Worm (Caenorhabditis elegans): ENCODE results near the gene alh-9.

The alh-9 gene

DNA sequence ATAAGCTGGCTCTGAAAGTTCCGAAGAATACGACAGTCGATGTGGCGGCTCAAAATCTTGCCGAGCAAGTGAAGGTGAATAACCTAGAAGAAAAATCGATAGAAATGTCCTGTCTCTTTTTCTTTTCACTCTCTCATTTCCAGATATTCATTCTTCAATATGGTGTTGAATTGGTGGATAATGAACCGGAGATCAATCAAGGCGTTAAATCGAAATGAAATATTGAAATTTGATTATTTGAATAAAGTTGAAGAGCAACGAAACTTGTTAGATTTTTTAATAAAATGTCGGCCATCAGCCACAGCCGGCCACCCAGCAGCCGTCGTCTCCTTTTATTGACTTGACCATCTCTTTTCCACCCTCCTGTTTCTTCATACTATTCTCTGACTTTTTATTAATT lies 49.1 kb upstream of the alh-9 start, which contains the start of gene R12B2.2:
Gene R12B2.2 (plus strand): TSS at position 301 of the 400 bp plus-strand sequence.
- TF ChIP-seq sma-9 (GFP tag; optimal IDR thresholded peaks at IDR 0.05) (no peak), sma-9 (tag; optimal IDR thresholded peaks at IDR 0.05) (no peak), ZK546.5 (tag; optimal IDR thresholded peaks at IDR 0.05) (no peak), R02D3.7 (tag; optimal IDR thresholded peaks at IDR 0.05) (no peak), zag-1 (tag; optimal IDR thresholded peaks at IDR 0.05) (no peak), dmd-4 (tag; optimal IDR thresholded peaks at IDR 0.05) (no peak), nhr-23 (tag; optimal IDR thresholded peaks at IDR 0.05) (no peak), ztf-11 (tag; optimal IDR thresholded peaks at IDR 0.05) (no peak), unc-39 (tag; optimal IDR thresholded peaks at IDR 0.05) (no peak)

DNA sequence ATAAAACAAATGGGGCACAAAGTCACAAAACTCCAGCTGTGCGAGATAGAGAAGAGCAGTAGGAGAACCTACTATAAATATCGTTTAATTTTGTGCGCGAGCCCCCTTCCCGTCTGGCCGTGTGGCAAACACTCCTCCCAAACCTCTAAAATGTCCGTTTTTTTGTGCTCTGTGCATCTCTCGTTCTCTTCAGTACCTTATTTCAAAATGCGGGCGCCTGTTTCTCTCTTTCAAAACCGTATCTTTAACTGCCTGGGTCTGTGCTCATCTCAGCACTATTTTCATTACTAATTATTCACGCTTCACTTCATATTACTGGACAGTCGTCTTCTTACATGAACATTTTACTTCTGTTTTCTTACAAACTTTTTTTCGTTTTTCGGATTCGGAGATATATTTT lies 45.8 kb upstream of the alh-9 start:
- TF ChIP-seq unc-62 (GFP tag; optimal IDR thresholded peaks at IDR 0.05), result no peak
- TF ChIP-seq nhr-12 (tag; optimal IDR thresholded peaks at IDR 0.05), result no peak
- peak; percentile 35 for TF ChIP-seq fos-1 (tag; optimal IDR thresholded peaks at IDR 0.05)

DNA sequence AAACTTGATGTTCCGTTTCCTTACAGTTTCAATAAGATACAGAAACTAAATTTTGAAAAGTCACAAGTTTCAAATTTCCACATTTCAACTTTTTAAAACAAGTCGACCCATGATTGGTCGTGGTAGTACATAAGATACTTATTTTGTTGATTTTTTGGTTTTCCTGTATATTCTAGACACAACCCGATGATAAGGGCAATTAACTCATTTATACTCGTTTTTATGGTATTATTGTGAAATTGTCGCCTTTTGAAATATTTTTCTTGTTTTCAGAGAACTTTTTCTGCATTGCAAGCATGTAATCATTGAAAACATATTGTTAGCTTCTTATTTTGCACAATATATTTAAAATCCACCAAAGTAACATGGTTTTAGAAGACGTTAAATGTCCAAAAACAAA lies 43.9 kb upstream of the alh-9 start:
- no peak for TF ChIP-seq R02D3.7 (tag; optimal IDR thresholded peaks at IDR 0.05)
- no peak for TF ChIP-seq ztf-4 (tag; optimal IDR thresholded peaks at IDR 0.05)
- TF ChIP-seq nhr-21 (tag; optimal IDR thresholded peaks at IDR 0.05), result no peak
- TF ChIP-seq gmeb-1 (tag; optimal IDR thresholded peaks at IDR 0.05), result no peak
- no peak for TF ChIP-seq lin-13 (GFP tag; optimal IDR thresholded peaks at IDR 0.05)
- no peak for TF ChIP-seq mbf-1 (tag; optimal IDR thresholded peaks at IDR 0.05)

ce11 chrIII:5812672-5813071 lies 43.1 kb upstream of the alh-9 start:
- TF ChIP-seq sma-9 (GFP tag; optimal IDR thresholded peaks at IDR 0.05) (peak; percentile 21), sma-9 (tag; optimal IDR thresholded peaks at IDR 0.05) (no peak), sma-3 (GFP tag; optimal IDR thresholded peaks at IDR 0.05) (peak; percentile 75), nhr-10 (tag; optimal IDR thresholded peaks at IDR 0.05) (no peak), fos-1 (tag; optimal IDR thresholded peaks at IDR 0.05) (peak; percentile 42), nhr-25 (tag; optimal IDR thresholded peaks at IDR 0.05) (peak; percentile 33), F13H6.1 (tag; optimal IDR thresholded peaks at IDR 0.05) (peak; percentile 9), snpc-4 (tag; optimal IDR thresholded peaks at IDR 0.05) (no peak), nhr-21 (tag; optimal IDR thresholded peaks at IDR 0.05) (peak; percentile 33), Y55F3AM.14 (GFP tag; optimal IDR thresholded peaks at IDR 0.05) (no peak)

ce11 chrIII:5813501-5813900 lies 42.3 kb upstream of the alh-9 start:
- TF ChIP-seq sem-4 (tag; optimal IDR thresholded peaks at IDR 0.05), result peak; percentile 2
- TF ChIP-seq ztf-1 (GFP tag; conservative IDR thresholded peaks at IDR 0.05), result no peak

- TF ChIP-seq lin-13 (GFP tag; optimal IDR thresholded peaks at IDR 0.05) (no peak), lin-11 (tag; optimal IDR thresholded peaks at IDR 0.05) (no peak), snpc-4 (tag; optimal IDR thresholded peaks at IDR 0.05) (no peak), fos-1 (tag; optimal IDR thresholded peaks at IDR 0.05) (peak; percentile 25), ztf-4 (tag; optimal IDR thresholded peaks at IDR 0.05) (no peak), nhr-10 (tag; optimal IDR thresholded peaks at IDR 0.05) (no peak), crh-2 (tag; optimal IDR thresholded peaks at IDR 0.05) (no peak), lsy-2 (tag; optimal IDR thresholded peaks at IDR 0.05) (no peak), peb-1 (tag; optimal IDR thresholded peaks at IDR 0.05) (no peak), sma-9 (GFP tag; optimal IDR thresholded peaks at IDR 0.05) (peak; percentile 64), sma-9 (tag; optimal IDR thresholded peaks at IDR 0.05) (no peak), Y55F3AM.14 (GFP tag; optimal IDR thresholded peaks at IDR 0.05) (no peak), blmp-1 (tag; optimal IDR thresholded peaks at IDR 0.05; ENCODE audit: insufficient read depth) (no peak)
Measured at ce11 chrIII:5814098-5814497, 41.7 kb upstream of the alh-9 start.

DNA sequence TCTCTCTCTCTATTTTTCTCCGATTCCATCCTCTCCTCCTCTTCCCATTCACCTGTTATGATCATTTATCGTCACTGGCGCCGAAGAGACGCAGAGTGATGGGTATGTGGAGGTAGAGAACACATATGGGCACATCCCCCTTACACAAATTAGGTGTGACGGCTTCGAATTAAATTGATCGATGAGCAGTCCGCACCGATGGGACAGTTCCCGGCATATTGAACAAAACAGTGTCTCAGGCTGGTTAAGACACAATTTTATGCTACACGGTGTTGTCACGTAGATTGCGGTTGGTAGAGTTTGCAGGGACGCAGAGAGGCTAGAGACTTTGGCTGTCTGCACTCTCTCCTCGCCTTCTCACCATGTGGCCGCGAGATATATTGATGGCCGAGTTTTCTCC lies 41.0 kb upstream of the alh-9 start, which contains the start of gene R12B2.7:
Gene R12B2.7 (plus strand): TSS at position 247 of the 400 bp plus-strand sequence.
- TF ChIP-seq mbf-1 (tag; optimal IDR thresholded peaks at IDR 0.05), result no peak
- TF ChIP-seq sma-9 (GFP tag; optimal IDR thresholded peaks at IDR 0.05), result peak; percentile 48
- no peak for TF ChIP-seq sma-9 (tag; optimal IDR thresholded peaks at IDR 0.05)
- TF ChIP-seq sma-3 (GFP tag; optimal IDR thresholded peaks at IDR 0.05), result peak; percentile 34
- TF ChIP-seq ztf-11 (tag; optimal IDR thresholded peaks at IDR 0.05), result no peak
- no peak for TF ChIP-seq nhr-11 (tag; optimal IDR thresholded peaks at IDR 0.05)
- peak; percentile 11 for TF ChIP-seq F13H6.1 (tag; optimal IDR thresholded peaks at IDR 0.05)
- peak; percentile 6 for TF ChIP-seq nhr-25 (tag; optimal IDR thresholded peaks at IDR 0.05)
- TF ChIP-seq mdl-1 (tag; optimal IDR thresholded peaks at IDR 0.05), result no peak
- TF ChIP-seq skn-1 (tag; optimal IDR thresholded peaks at IDR 0.05), result no peak
- TF ChIP-seq ZK546.5 (tag; optimal IDR thresholded peaks at IDR 0.05), result no peak
- TF ChIP-seq ama-1 (optimal IDR thresholded peaks at IDR 0.05), result no peak
- TF ChIP-seq unc-55 (GFP tag; optimal IDR thresholded peaks at IDR 0.05), result no peak
- TF ChIP-seq nhr-21 (tag; optimal IDR thresholded peaks at IDR 0.05), result peak; percentile 15

All from whole organism, L2 larva.